Fruit fly (Drosophila melanogaster): ENCODE results near the gene CG2201.

Gene CG2201

dm6 chr2L:21632909-21633308 is 9.0 kb upstream of the CG2201 start:
- TF ChIP-seq N (GFP tag; optimal IDR thresholded peaks at IDR 0.05) (no peak), psq (GFP tag; optimal IDR thresholded peaks at IDR 0.05) (no peak), CG32264 (GFP tag; optimal IDR thresholded peaks at IDR 0.05) (no peak), Rel (GFP tag; optimal IDR thresholded peaks at IDR 0.05) (no peak), Rel (tag; optimal IDR thresholded peaks at IDR 0.05) (no peak), Sp1 (GFP tag; optimal IDR thresholded peaks at IDR 0.05) (no peak), GATAd (GFP tag; optimal IDR thresholded peaks at IDR 0.05) (no peak), foxo (GFP tag; optimal IDR thresholded peaks at IDR 0.05) (no peak), woc (GFP tag; optimal IDR thresholded peaks at IDR 0.05) (no peak), Dif (GFP tag; optimal IDR thresholded peaks at IDR 0.05; ENCODE audit: partially characterized antibody) (no peak)

DNA sequence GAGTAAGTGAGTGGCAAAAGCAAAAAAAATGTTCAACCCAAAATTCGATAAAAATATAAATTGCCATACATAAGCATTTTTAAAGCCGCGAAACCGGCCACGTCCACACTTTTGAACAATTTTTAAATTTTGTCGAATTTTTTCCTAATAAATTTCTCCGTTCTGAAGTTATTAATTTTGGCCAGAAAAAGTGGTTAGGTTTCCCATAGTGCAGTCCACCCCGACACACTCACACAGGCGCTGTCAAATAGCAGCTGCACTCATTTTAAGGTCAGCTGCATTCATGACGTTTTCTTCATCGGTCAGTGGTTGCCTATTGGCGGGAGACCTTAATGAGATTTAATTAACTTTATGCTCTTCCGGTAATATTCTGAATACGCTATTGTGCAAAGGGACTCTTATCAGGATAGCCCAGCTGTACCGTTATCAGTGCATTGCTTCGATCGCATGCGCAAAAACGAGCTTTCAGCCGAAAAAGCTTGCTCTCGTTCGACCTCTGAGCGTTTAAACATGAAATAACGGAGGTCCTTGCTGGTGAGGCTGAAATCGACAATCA is 8.2 kb upstream of the CG2201 start, which contains the start of gene Ac3:
Gene Ac3, plus strand, starts transcription at position 556 of the 556 bp plus-strand sequence.
- no peak for TF ChIP-seq Hnf4 (GFP tag; optimal IDR thresholded peaks at IDR 0.05)

- TF ChIP-seq Mio (GFP tag; optimal IDR thresholded peaks at IDR 0.05) (no peak), rgr (GFP tag; optimal IDR thresholded peaks at IDR 0.05) (no peak), ey (GFP tag; optimal IDR thresholded peaks at IDR 0.05) (no peak), jim (GFP tag; optimal IDR thresholded peaks at IDR 0.05) (no peak), N (GFP tag; optimal IDR thresholded peaks at IDR 0.05) (no peak), brk (GFP tag; optimal IDR thresholded peaks at IDR 0.05) (no peak), lola (GFP tag; optimal IDR thresholded peaks at IDR 0.05) (no peak), CrebA (GFP tag; optimal IDR thresholded peaks at IDR 0.05; ENCODE audit: borderline replicate concordance) (no peak), Hr78 (GFP tag; optimal IDR thresholded peaks at IDR 0.05) (no peak), woc (GFP tag; optimal IDR thresholded peaks at IDR 0.05) (no peak), foxo (GFP tag; optimal IDR thresholded peaks at IDR 0.05) (no peak), br (GFP tag; optimal IDR thresholded peaks at IDR 0.05) (no peak), h (GFP tag; optimal IDR thresholded peaks at IDR 0.05) (no peak), Myc (optimal IDR thresholded peaks at IDR 0.05) (no peak), CG32264 (GFP tag; optimal IDR thresholded peaks at IDR 0.05) (no peak), tai (GFP tag; optimal IDR thresholded peaks at IDR 0.05) (no peak), fru (GFP tag; optimal IDR thresholded peaks at IDR 0.05) (no peak)
Observed at dm6 chr2L:21630563-21630817, 6.6 kb upstream of the CG2201 start.

- TF ChIP-seq GATAd (GFP tag; optimal IDR thresholded peaks at IDR 0.05) (peak; percentile 57), CrebA (GFP tag; optimal IDR thresholded peaks at IDR 0.05; ENCODE audit: borderline replicate concordance) (peak; percentile 6), woc (GFP tag; optimal IDR thresholded peaks at IDR 0.05) (peak; percentile 22), OdsH (GFP tag; optimal IDR thresholded peaks at IDR 0.05) (peak; percentile 47), pan (optimal IDR thresholded peaks at IDR 0.05) (no peak), psq (GFP tag; optimal IDR thresholded peaks at IDR 0.05) (peak; percentile 16), br (GFP tag; optimal IDR thresholded peaks at IDR 0.05) (peak; percentile 70), Rel (GFP tag; optimal IDR thresholded peaks at IDR 0.05) (no peak), Rel (tag; optimal IDR thresholded peaks at IDR 0.05) (no peak), Sp1 (GFP tag; optimal IDR thresholded peaks at IDR 0.05) (peak; percentile 62), dsf (GFP tag; optimal IDR thresholded peaks at IDR 0.05; ENCODE audit: borderline replicate concordance) (no peak), Vsx2 (GFP tag; optimal IDR thresholded peaks at IDR 0.05; ENCODE audit: partially characterized antibody) (no peak), CG9705 (GFP tag; optimal IDR thresholded peaks at IDR 0.05) (peak; percentile 50), dmrt93B (GFP tag; optimal IDR thresholded peaks at IDR 0.05) (peak; percentile 34), tai (GFP tag; optimal IDR thresholded peaks at IDR 0.05) (peak; percentile 80), foxo (GFP tag; optimal IDR thresholded peaks at IDR 0.05) (peak in 1 of 2 experiments; percentile 66), HLH106 (tag; optimal IDR thresholded peaks at IDR 0.05) (peak; percentile 58), Jra (GFP tag; optimal IDR thresholded peaks at IDR 0.05) (peak; percentile 69), brk (GFP tag; optimal IDR thresholded peaks at IDR 0.05) (peak; percentile 56), Dfd (GFP tag; optimal IDR thresholded peaks at IDR 0.05) (no peak), dl (GFP tag; optimal IDR thresholded peaks at IDR 0.05; ENCODE audit: insufficient read depth in 1 of 2, partially characterized antibody in 2 of 2) (no peak), h (GFP tag; optimal IDR thresholded peaks at IDR 0.05) (peak; percentile 71), sv (GFP tag; optimal IDR thresholded peaks at IDR 0.05) (peak; percentile 71), Mio (GFP tag; optimal IDR thresholded peaks at IDR 0.05) (no peak), rgr (GFP tag; optimal IDR thresholded peaks at IDR 0.05) (peak; percentile 73), fru (GFP tag; optimal IDR thresholded peaks at IDR 0.05) (peak; percentile 24), Hr83 (GFP tag; optimal IDR thresholded peaks at IDR 0.05; ENCODE audit: poor library complexity, severe bottlenecking) (peak; percentile 92), Hnf4 (GFP tag; optimal IDR thresholded peaks at IDR 0.05) (peak; percentile 81), jim (GFP tag; optimal IDR thresholded peaks at IDR 0.05) (peak; percentile 76), Abd-B (GFP tag; optimal IDR thresholded peaks at IDR 0.05) (no peak), Dif (GFP tag; optimal IDR thresholded peaks at IDR 0.05; ENCODE audit: partially characterized antibody) (peak; percentile 58), sage (GFP tag; optimal IDR thresholded peaks at IDR 0.05) (peak; percentile 6), ey (GFP tag; optimal IDR thresholded peaks at IDR 0.05) (peak; percentile 13)
Observed at dm6 chr2L:21629814-21630562, 6.1 kb upstream of the CG2201 start, which contains the start of gene Df31. Df31 (minus strand) TSS chr2L:21629932.
